Fruit fly (Drosophila melanogaster): ENCODE results near the gene IKKbeta.
A peak's percentile ranks its signal among the peaks of the same experiment; 100 is the strongest.

Gene IKKbeta

DNA sequence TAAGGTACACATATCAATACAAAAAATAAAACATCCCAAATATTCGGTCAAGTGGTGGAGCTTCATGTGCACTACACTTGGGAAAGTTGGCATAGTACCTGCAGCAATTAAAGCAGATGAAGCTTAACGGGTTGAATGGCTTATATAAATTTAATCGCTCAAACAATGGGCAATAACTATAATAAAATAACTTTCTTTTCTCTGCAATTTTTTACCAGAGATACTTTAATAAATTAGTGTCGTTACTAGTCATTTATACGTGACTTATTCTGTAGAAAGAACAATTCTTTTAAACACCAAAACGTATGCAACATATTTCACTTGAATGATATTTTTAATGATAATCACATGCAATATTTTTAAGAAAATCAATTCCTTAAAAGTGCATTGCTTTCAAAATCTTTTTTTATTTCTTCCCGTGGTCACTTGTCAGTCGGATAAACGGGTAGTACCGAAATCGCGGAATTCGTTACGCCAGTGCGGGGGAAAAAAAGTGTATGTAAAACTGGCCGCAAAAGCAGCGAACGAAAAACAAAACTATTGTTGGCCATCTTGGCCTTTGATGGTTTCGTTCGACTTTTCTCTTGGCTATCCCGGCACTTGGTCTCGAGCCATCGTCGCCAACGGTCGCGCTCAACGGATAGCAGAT is 6.2 kb downstream of the IKKbeta start, which contains the start of gene Jhbp4 (continued):
- TF ChIP-seq CG8632 (GFP tag; optimal IDR thresholded peaks at IDR 0.05) (peak; percentile 32), CG16779 (tag; optimal IDR thresholded peaks at IDR 0.05) (no peak), Gug (GFP tag; IDR thresholded peaks at IDR 0.05) (no peak), CG6163 (GFP tag; IDR thresholded peaks at IDR 0.05) (0 out of 3 replicates have a peak, but pooled peaks have one; percentile 12), CG1621 (tag; optimal IDR thresholded peaks at IDR 0.05) (no peak), CG15336 (GFP tag; IDR thresholded peaks at IDR 0.05) (peak; percentile 36), CG7368 (GFP tag; optimal IDR thresholded peaks at IDR 0.05) (no peak), Eip78C (GFP tag) (peak; percentile 91), CG6276 (GFP tag; optimal IDR thresholded peaks at IDR 0.05) (peak; percentile 45), CG4318 (GFP tag; optimal IDR thresholded peaks at IDR 0.05) (peak; percentile 2), CG6854 (GFP tag; optimal IDR thresholded peaks at IDR 0.05) (no peak), Hr39 (GFP tag; optimal IDR thresholded peaks at IDR 0.05) (no peak), CG11762 (GFP tag; optimal IDR thresholded peaks at IDR 0.05; ENCODE audit: insufficient read depth) (no peak), CG10669 (GFP tag; optimal IDR thresholded peaks at IDR 0.05) (no peak), CG3919 (GFP tag; optimal IDR thresholded peaks at IDR 0.05) (no peak), acj6 (GFP tag; optimal IDR thresholded peaks at IDR 0.05) (peak; percentile 29), dac (GFP tag; optimal IDR thresholded peaks at IDR 0.05) (peak; percentile 13), Met (GFP tag; optimal IDR thresholded peaks at IDR 0.05) (peak; percentile 27), fd59A (GFP tag; optimal IDR thresholded peaks at IDR 0.05) (no peak), ss (GFP tag; optimal IDR thresholded peaks at IDR 0.05) (peak in 1 of 2 experiments; percentile 32), Hr4 (GFP tag; optimal IDR thresholded peaks at IDR 0.05) (peak; percentile 54), CG11902 (GFP tag; optimal IDR thresholded peaks at IDR 0.05) (no peak)

DNA sequence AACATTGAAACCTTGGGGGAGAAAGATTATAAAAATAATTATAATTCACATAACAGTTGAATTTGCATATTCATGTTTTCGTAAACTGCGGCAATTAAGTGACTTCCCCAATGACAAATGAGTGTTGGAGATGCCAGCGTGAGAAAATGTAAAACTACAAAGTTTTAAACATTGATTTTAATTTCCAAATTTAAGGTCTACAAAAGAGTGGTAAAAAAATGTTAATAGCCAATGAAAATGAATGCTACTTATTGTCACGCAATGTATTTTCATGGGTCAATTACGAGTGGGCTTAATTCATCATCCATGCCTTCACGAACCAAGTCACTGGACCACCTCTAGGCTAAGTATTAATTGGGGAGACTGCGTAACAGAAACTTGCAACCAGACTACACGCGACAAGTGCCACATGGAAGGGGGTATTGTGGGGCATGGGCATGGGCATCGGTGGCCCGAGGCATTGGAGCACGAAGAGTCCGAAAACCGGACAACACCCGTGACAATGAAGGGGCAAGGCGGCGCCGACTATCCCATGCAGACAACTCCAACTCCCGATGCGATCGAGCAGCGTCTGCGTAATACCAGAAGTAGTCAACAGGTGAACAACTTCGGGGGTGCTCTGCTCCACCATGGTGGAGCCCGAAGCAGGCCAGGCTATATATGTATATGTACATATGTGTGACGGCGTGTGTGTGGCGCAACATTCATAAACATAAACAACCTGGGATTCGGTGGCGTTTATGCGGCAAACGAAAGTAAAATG is 6.9 kb downstream of the IKKbeta start:
- TF ChIP-seq lz (GFP tag; optimal IDR thresholded peaks at IDR 0.05) (peak; percentile 6), dsx (GFP tag; optimal IDR thresholded peaks at IDR 0.05; ENCODE audit: poor library complexity, severe bottlenecking) (no peak), CG6808 (GFP tag; optimal IDR thresholded peaks at IDR 0.05) (no peak), CG31627 (GFP tag; optimal IDR thresholded peaks at IDR 0.05) (no peak), CG11294 (GFP tag; IDR thresholded peaks at IDR 0.05) (0 out of 2 replicates have a peak, but pooled peaks have one; percentile 23), CG11902 (GFP tag; optimal IDR thresholded peaks at IDR 0.05) (no peak), Ets96B (tag; optimal IDR thresholded peaks at IDR 0.05) (peak; percentile 22), topi (GFP tag; optimal IDR thresholded peaks at IDR 0.05) (no peak), pdm3 (GFP tag; optimal IDR thresholded peaks at IDR 0.05) (peak; percentile 63), CG10669 (GFP tag; optimal IDR thresholded peaks at IDR 0.05) (no peak), Sox14 (GFP tag; optimal IDR thresholded peaks at IDR 0.05) (no peak), spab (GFP tag; optimal IDR thresholded peaks at IDR 0.05) (no peak), fd85E (GFP tag; optimal IDR thresholded peaks at IDR 0.05) (no peak), CG6163 (GFP tag; IDR thresholded peaks at IDR 0.05) (peak; percentile 54; the same call in 2 of the 3 replicates), Hr4 (GFP tag; optimal IDR thresholded peaks at IDR 0.05) (peak; percentile 56), Met (GFP tag; optimal IDR thresholded peaks at IDR 0.05) (peak; percentile 12), CG15336 (GFP tag; IDR thresholded peaks at IDR 0.05) (peak; percentile 48), Hr39 (GFP tag; optimal IDR thresholded peaks at IDR 0.05) (no peak), CG16779 (tag; optimal IDR thresholded peaks at IDR 0.05) (no peak), vri (GFP tag; optimal IDR thresholded peaks at IDR 0.05) (no peak), eg (GFP tag; IDR thresholded peaks at IDR 0.05) (peak; percentile 71; the same call in 2 of the 3 replicates), CG3032 (tag; optimal IDR thresholded peaks at IDR 0.05) (no peak), Lpt (GFP tag; optimal IDR thresholded peaks at IDR 0.05) (peak; percentile 39), CG6276 (GFP tag; optimal IDR thresholded peaks at IDR 0.05) (no peak), salr (GFP tag; optimal IDR thresholded peaks at IDR 0.05) (peak in 1 of 2 experiments; percentile 20), CG3919 (GFP tag; optimal IDR thresholded peaks at IDR 0.05) (peak; percentile 55), Hr38 (GFP tag; optimal IDR thresholded peaks at IDR 0.05) (no peak), achi (GFP tag; optimal IDR thresholded peaks at IDR 0.05) (peak; percentile 33), dac (GFP tag; optimal IDR thresholded peaks at IDR 0.05) (no peak), fd59A (GFP tag; optimal IDR thresholded peaks at IDR 0.05) (no peak), CG4318 (GFP tag; optimal IDR thresholded peaks at IDR 0.05) (no peak), Sox102F (GFP tag; optimal IDR thresholded peaks at IDR 0.05) (peak; percentile 22), Gug (GFP tag; IDR thresholded peaks at IDR 0.05) (no peak), Eip78C (GFP tag) (peak; percentile 83), Eip75B (GFP tag; optimal IDR thresholded peaks at IDR 0.05) (no peak), CG10631 (GFP tag; optimal IDR thresholded peaks at IDR 0.05) (no peak), CG6854 (GFP tag; optimal IDR thresholded peaks at IDR 0.05) (peak; percentile 28), CG11762 (GFP tag; optimal IDR thresholded peaks at IDR 0.05; ENCODE audit: insufficient read depth) (no peak), CG6792 (GFP tag; optimal IDR thresholded peaks at IDR 0.05) (peak; percentile 26), ss (GFP tag; optimal IDR thresholded peaks at IDR 0.05) (peak in 1 of 2 experiments; percentile 92)
